Fruit fly (Drosophila melanogaster): Measurements from ENCODE around the gene CG12605.

Gene CG12605

DNA sequence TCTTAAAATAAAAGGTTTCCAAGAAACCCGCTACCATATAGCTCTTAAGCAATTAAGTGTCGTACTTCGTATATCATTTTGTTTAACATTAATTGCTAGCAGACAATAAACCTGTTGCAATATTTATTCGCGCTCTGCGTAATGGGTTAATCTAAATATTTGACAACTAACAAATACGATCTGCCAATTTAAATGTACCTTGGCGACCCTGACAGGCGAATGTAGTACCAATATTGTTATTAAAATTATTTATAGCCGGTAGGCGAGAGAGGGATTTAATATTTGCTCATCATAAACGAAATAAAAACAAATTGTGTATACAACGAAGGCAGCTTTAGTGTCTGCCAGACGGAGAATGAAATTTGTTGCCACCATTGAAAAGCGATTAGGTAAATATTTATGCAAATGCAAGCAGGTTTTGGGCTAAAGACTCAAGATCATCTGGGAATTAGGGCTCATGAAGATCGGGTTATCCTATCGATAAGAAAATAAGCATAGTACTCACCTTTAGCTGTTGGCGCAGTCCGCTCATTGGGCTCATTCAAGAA lies 31.8 kb downstream of the CG12605 start (continued):
- TF ChIP-seq maf-S (GFP tag; optimal IDR thresholded peaks at IDR 0.05) (no peak), grau (tag; optimal IDR thresholded peaks at IDR 0.05) (peak; percentile 8), CG34422 (GFP tag; IDR thresholded peaks at IDR 0.05) (no peak), CG6175 (GFP tag; IDR thresholded peaks at IDR 0.05) (no peak), CG6813 (GFP tag; optimal IDR thresholded peaks at IDR 0.05) (peak; percentile 48), sim (GFP tag; IDR thresholded peaks at IDR 0.05) (no peak), Hr51 (GFP tag; optimal IDR thresholded peaks at IDR 0.05) (no peak), ase (GFP tag; IDR thresholded peaks at IDR 0.05) (no peak), Dip2 (GFP tag; IDR thresholded peaks at IDR 0.05) (no peak), CG31388 (GFP tag; optimal IDR thresholded peaks at IDR 0.05) (no peak), HLH3B (GFP tag; IDR thresholded peaks at IDR 0.05) (no peak), vfl (GFP tag; optimal IDR thresholded peaks at IDR 0.05) (no peak), Stat92E (GFP tag; optimal IDR thresholded peaks at IDR 0.05) (no peak), schlank (tag; optimal IDR thresholded peaks at IDR 0.05) (peak; percentile 67), klu (GFP tag; IDR thresholded peaks at IDR 0.05) (no peak), ara (GFP tag; IDR thresholded peaks at IDR 0.05) (no peak), CG14860 (GFP tag; IDR thresholded peaks at IDR 0.05; ENCODE audit: partially characterized antibody) (no peak), CG12769 (tag; optimal IDR thresholded peaks at IDR 0.05) (peak; percentile 47), CG12659 (GFP tag; optimal IDR thresholded peaks at IDR 0.05) (peak; percentile 32), Opbp (GFP tag; IDR thresholded peaks at IDR 0.05; ENCODE audit: partially characterized antibody) (no peak), bigmax (GFP tag; optimal IDR thresholded peaks at IDR 0.05) (no peak), so (GFP tag; IDR thresholded peaks at IDR 0.05) (no peak), zfh1 (GFP tag; IDR thresholded peaks at IDR 0.05) (no peak), CG14965 (GFP tag; optimal IDR thresholded peaks at IDR 0.05; ENCODE audit: borderline replicate concordance) (no peak), twi (tag; optimal IDR thresholded peaks at IDR 0.05) (no peak), CG8359 (GFP tag; optimal IDR thresholded peaks at IDR 0.05; ENCODE audit: borderline replicate concordance) (no peak), Antp (GFP tag; optimal IDR thresholded peaks at IDR 0.05) (no peak), CG11504 (tag; optimal IDR thresholded peaks at IDR 0.05) (peak; percentile 1), Vsx1 (GFP tag; optimal IDR thresholded peaks at IDR 0.05) (peak; percentile 17), Meics (GFP tag; optimal IDR thresholded peaks at IDR 0.05) (peak; percentile 45), NFAT (GFP tag; IDR thresholded peaks at IDR 0.05) (no peak), H15 (GFP tag; IDR thresholded peaks at IDR 0.05) (no peak), CG12942 (GFP tag; optimal IDR thresholded peaks at IDR 0.05) (no peak), CTCF (GFP tag; optimal IDR thresholded peaks at IDR 0.05) (no peak), Nf-YC (tag; optimal IDR thresholded peaks at IDR 0.05) (no peak), Rx (GFP tag; IDR thresholded peaks at IDR 0.05) (no peak), pfk (GFP tag; optimal IDR thresholded peaks at IDR 0.05) (no peak), lbe (GFP tag; optimal IDR thresholded peaks at IDR 0.05) (no peak), HLH4C (GFP tag; IDR thresholded peaks at IDR 0.05; ENCODE audit: partially characterized antibody) (no peak), cas (GFP tag; IDR thresholded peaks at IDR 0.05) (no peak), CG16779 (GFP tag; IDR thresholded peaks at IDR 0.05) (no peak), CG11695 (GFP tag; IDR thresholded peaks at IDR 0.05) (no peak), dimm (GFP tag; IDR thresholded peaks at IDR 0.05) (no peak), insv (GFP tag; optimal IDR thresholded peaks at IDR 0.05) (no peak), z (GFP tag; IDR thresholded peaks at IDR 0.05) (no peak), bsh (GFP tag; optimal IDR thresholded peaks at IDR 0.05) (no peak), CG7786 (GFP tag; optimal IDR thresholded peaks at IDR 0.05) (no peak), CG6765 (GFP tag; optimal IDR thresholded peaks at IDR 0.05) (peak; percentile 23), CG15269 (tag; optimal IDR thresholded peaks at IDR 0.05) (peak; percentile 60), sima (GFP tag; optimal IDR thresholded peaks at IDR 0.05) (no peak), CG10321 (GFP tag; IDR thresholded peaks at IDR 0.05) (no peak), aop (GFP tag; IDR thresholded peaks at IDR 0.05) (no peak)
